Worm (Caenorhabditis elegans): ENCODE data around the gene F59A1.11.

DNA sequence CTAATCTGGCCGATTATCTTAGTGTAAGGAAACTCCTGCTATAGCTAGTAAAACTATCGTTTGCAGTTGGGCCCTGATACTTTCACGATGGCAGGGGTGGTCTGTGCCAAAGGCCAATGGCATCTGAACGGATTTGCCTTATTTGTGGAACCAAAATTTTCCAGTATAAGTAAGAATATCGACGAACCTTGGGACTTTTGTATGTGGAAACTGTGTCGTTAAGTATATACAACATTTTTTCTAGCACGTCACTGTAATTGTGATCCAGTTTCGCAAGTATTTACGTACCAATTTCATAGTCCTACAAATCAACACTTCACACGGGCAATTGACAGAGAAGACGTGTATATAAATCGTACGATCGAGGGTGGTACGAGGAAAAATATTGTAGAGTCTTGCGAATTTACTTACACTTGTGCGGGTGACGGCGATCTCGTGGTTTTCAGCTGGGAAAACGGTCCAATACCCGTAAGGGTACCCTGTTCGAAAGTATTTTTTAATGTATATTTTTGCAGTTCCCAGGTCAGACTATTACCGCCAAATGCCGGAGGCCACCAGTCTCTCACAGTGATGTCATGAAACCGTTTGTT lies 40.5 kb upstream of the F59A1.11 start:
- no peak for TF ChIP-seq ama-1 (optimal IDR thresholded peaks at IDR 0.05)
- TF ChIP-seq flt-1 (GFP tag; IDR thresholded peaks at IDR 0.05) = no peak
- TF ChIP-seq aly-1 (tag; optimal IDR thresholded peaks at IDR 0.05) = no peak
- TF ChIP-seq sea-1 (GFP tag; conservative IDR thresholded peaks at IDR 0.05) = no peak

Measured in whole organism, early embryonic.